Fruit fly (Drosophila melanogaster) whole organism, embryonic: ENCODE data around the gene CG14017.

Experiments
- Aef1 ChIP-seq: fragments of 200-800 bp; sonication (Bioruptor generic); IDR thresholded peaks from 3 replicates; pipeline ENCODE4 v1.3.6; 2022; ENCODE audit warnings: missing biosample characterization, missing genetic modification characterization
- Blimp-1 ChIP-seq: fragments of 200-800 bp; sonication (Bioruptor generic); optimal IDR thresholded peaks from 3 replicates; lab custom pipeline; 2018; ENCODE audit warnings: missing biosample characterization, missing genetic modification characterization, mild to moderate bottlenecking, moderate library complexity, missing genetic modification reagents
- CG10431 ChIP-seq: fragments of 200-800 bp; sonication (Bioruptor generic); optimal IDR thresholded peaks from 3 replicates; lab custom pipeline; 2018; ENCODE audit warnings: missing biosample characterization, mild to moderate bottlenecking, missing genetic modification characterization
- CG10543 ChIP-seq: fragments of 200-800 bp; sonication (Bioruptor generic); optimal IDR thresholded peaks from 3 replicates; lab custom pipeline; 2017; ENCODE audit warnings: missing biosample characterization, mild to moderate bottlenecking, missing genetic modification characterization, moderate library complexity
- CG10654 ChIP-seq: fragments of 200-800 bp; sonication (Bioruptor generic); optimal IDR thresholded peaks from 2 replicates; lab custom pipeline; 2016; ENCODE audit warnings: missing biosample characterization, missing genetic modification characterization
- CG12071 ChIP-seq: fragments of 200-800 bp; sonication (Bioruptor generic); optimal IDR thresholded peaks from 3 replicates; lab custom pipeline; 2018; ENCODE audit warnings: missing biosample characterization, mild to moderate bottlenecking, missing genetic modification characterization
- CG12155 ChIP-seq: fragments of 200-800 bp; sonication (Bioruptor generic); optimal IDR thresholded peaks from 3 replicates; lab custom pipeline; 2016; ENCODE audit warnings: missing biosample characterization, missing genetic modification characterization
- CG12236 ChIP-seq: fragments of 200-800 bp; sonication (Bioruptor generic); optimal IDR thresholded peaks from 2 replicates; lab custom pipeline; 2016; ENCODE audit warnings: missing biosample characterization, missing genetic modification characterization
- CG12299 ChIP-seq: fragments of 200-800 bp; sonication (Bioruptor generic); optimal IDR thresholded peaks from 2 replicates; lab custom pipeline; 2018; ENCODE audit warnings: missing biosample characterization, mild to moderate bottlenecking, missing genetic modification characterization
- CG14860 ChIP-seq: fragments of 200-800 bp; sonication (Bioruptor generic); IDR thresholded peaks from 3 replicates; pipeline ENCODE4 v1.3.6; 2022; ENCODE audit warnings: missing biosample characterization, missing genetic modification characterization; ENCODE audit not compliant: partially characterized antibody
- CG15073 ChIP-seq: fragments of 200-800 bp; sonication (Bioruptor generic); optimal IDR thresholded peaks from 2 replicates; lab custom pipeline; 2016; ENCODE audit warnings: missing biosample characterization, missing genetic modification characterization
- CG1603 ChIP-seq: fragments of 200-800 bp; sonication (Bioruptor generic); optimal IDR thresholded peaks from 2 replicates; lab custom pipeline; 2019; ENCODE audit warnings: missing biosample characterization, mild to moderate bottlenecking, missing genetic modification characterization, moderate library complexity
- CG17359 ChIP-seq: fragments of 200-800 bp; sonication (Bioruptor generic); optimal IDR thresholded peaks from 3 replicates; lab custom pipeline; 2018; ENCODE audit warnings: missing biosample characterization, mild to moderate bottlenecking, missing genetic modification characterization, moderate library complexity
- CG18476 ChIP-seq: fragments of 200-800 bp; sonication (Bioruptor generic); optimal IDR thresholded peaks from 2 replicates; lab custom pipeline; 2016; ENCODE audit warnings: missing biosample characterization, mild to moderate bottlenecking, missing genetic modification characterization
- CG18619 ChIP-seq: fragments of 200-800 bp; sonication (Bioruptor generic); optimal IDR thresholded peaks from 3 replicates; lab custom pipeline; 2017; ENCODE audit warnings: missing biosample characterization, mild to moderate bottlenecking, missing genetic modification characterization
- CG3065 ChIP-seq: fragments of 200-800 bp; sonication (Bioruptor generic); optimal IDR thresholded peaks from 2 replicates; lab custom pipeline; 2016; ENCODE audit warnings: missing biosample characterization, missing genetic modification characterization
- CG33213 ChIP-seq: fragments of 200-800 bp; sonication (Bioruptor generic); optimal IDR thresholded peaks from 3 replicates; lab custom pipeline; 2016; ENCODE audit warnings: missing biosample characterization, missing genetic modification characterization
- CG4282 ChIP-seq: fragments of 200-800 bp; sonication (Bioruptor generic); optimal IDR thresholded peaks from 2 replicates; lab custom pipeline; 2016; ENCODE audit warnings: missing biosample characterization, missing genetic modification characterization
- CG6791 ChIP-seq: fragments of 200-800 bp; sonication (Bioruptor generic); IDR thresholded peaks from 3 replicates; pipeline ENCODE4 v1.3.6; 2022; ENCODE audit warnings: missing biosample characterization, missing genetic modification characterization; ENCODE audit not compliant: partially characterized antibody
- CG8290 ChIP-seq, 3 experiments: fragments of 200-800 bp; sonication (Bioruptor generic); optimal IDR thresholded peaks; 2 replicates each; lab custom pipeline; 2016 to 2019; ENCODE audit warnings: missing biosample characterization in 3 of 3, missing genetic modification characterization in 3 of 3, mild to moderate bottlenecking in 2 of 3, moderate library complexity in 1 of 3
- CG9727 ChIP-seq: fragments of 200-800 bp; sonication (Bioruptor generic); optimal IDR thresholded peaks from 3 replicates; lab custom pipeline; 2017; ENCODE audit warnings: missing biosample characterization, mild to moderate bottlenecking, missing genetic modification characterization
- CrebB ChIP-seq: fragments of 200-800 bp; sonication (Bioruptor generic); optimal IDR thresholded peaks from 3 replicates; lab custom pipeline; 2018; ENCODE audit warnings: missing biosample characterization, mild to moderate bottlenecking, missing genetic modification characterization
- Dad ChIP-seq: fragments of 200-800 bp; sonication (Bioruptor generic); optimal IDR thresholded peaks from 3 replicates; lab custom pipeline; 2016; ENCODE audit warnings: missing biosample characterization, missing genetic modification characterization
- Dll ChIP-seq: fragments of 200-800 bp; sonication (Bioruptor generic); IDR thresholded peaks from 4 replicates; pipeline ENCODE4 v1.3.6; 2022; ENCODE audit warnings: missing biosample characterization, missing genetic modification characterization; ENCODE audit not compliant: partially characterized antibody
- Fer3 ChIP-seq: fragments of 200-800 bp; sonication (Bioruptor generic); optimal IDR thresholded peaks from 2 replicates; lab custom pipeline; 2018; ENCODE audit warnings: missing biosample characterization, mild to moderate bottlenecking, missing genetic modification characterization, moderate library complexity
- H15 ChIP-seq: fragments of 200-800 bp; sonication (Bioruptor generic); IDR thresholded peaks from 3 replicates; pipeline ENCODE4 v1.3.6; 2022; ENCODE audit warnings: missing biosample characterization, missing genetic modification characterization
- Hmx ChIP-seq: fragments of 200-800 bp; sonication (Bioruptor generic); optimal IDR thresholded peaks from 2 replicates; lab custom pipeline; 2016; ENCODE audit warnings: missing biosample characterization, missing genetic modification characterization
- Lim3 ChIP-seq: fragments of 200-800 bp; sonication (Bioruptor generic); IDR thresholded peaks from 2 replicates; pipeline ENCODE4 v1.3.6; 2022; ENCODE audit warnings: missing biosample characterization, missing genetic modification characterization
- MESR4 ChIP-seq: fragments of 200-800 bp; sonication (Bioruptor generic); optimal IDR thresholded peaks from 2 replicates; lab custom pipeline; 2018; ENCODE audit warnings: missing biosample characterization, mild to moderate bottlenecking, missing genetic modification characterization, moderate library complexity
- Pdp1 ChIP-seq, 2 experiments: fragments of 200-800 bp; sonication (Bioruptor generic); optimal IDR thresholded peaks; 3 replicates each; lab custom pipeline; 2016; ENCODE audit warnings: missing biosample characterization in 2 of 2, missing genetic modification characterization in 2 of 2, mild to moderate bottlenecking in 1 of 2, moderate library complexity in 1 of 2
- Sin3A ChIP-seq: fragments of >200 bp; optimal IDR thresholded peaks from 2 replicates; lab custom pipeline; 2018
- abd-A ChIP-seq: fragments of 200-800 bp; sonication (Bioruptor generic); optimal IDR thresholded peaks from 3 replicates; lab custom pipeline; 2019; ENCODE audit warnings: missing biosample characterization, mild to moderate bottlenecking, missing genetic modification characterization, moderate library complexity
- cas ChIP-seq: fragments of 200-800 bp; sonication (Bioruptor generic); IDR thresholded peaks from 2 replicates; pipeline ENCODE4 v1.3.6; 2022; ENCODE audit warnings: missing biosample characterization, missing genetic modification characterization
- corto ChIP-seq: fragments of 200-800 bp; sonication (Bioruptor generic); optimal IDR thresholded peaks from 2 replicates; lab custom pipeline; 2016; ENCODE audit warnings: missing biosample characterization, mild to moderate bottlenecking, missing genetic modification characterization, moderate library complexity
- crol ChIP-seq: fragments of 200-800 bp; sonication (Bioruptor generic); IDR thresholded peaks from 2 replicates; pipeline ENCODE4 v1.3.6; 2022; ENCODE audit warnings: missing biosample characterization, missing genetic modification characterization
- disco-r ChIP-seq: fragments of 200-800 bp; sonication (Bioruptor generic); optimal IDR thresholded peaks from 2 replicates; lab custom pipeline; 2016; ENCODE audit warnings: missing biosample characterization, missing genetic modification characterization
- dmrt99B ChIP-seq: fragments of 200-800 bp; sonication (Bioruptor generic); optimal IDR thresholded peaks from 2 replicates; lab custom pipeline; 2018; ENCODE audit warnings: missing biosample characterization, mild to moderate bottlenecking, missing genetic modification characterization, moderate library complexity
- exex ChIP-seq: fragments of 200-800 bp; sonication (Bioruptor generic); optimal IDR thresholded peaks from 4 replicates; lab custom pipeline; 2018; ENCODE audit warnings: missing biosample characterization, mild to moderate bottlenecking, missing genetic modification characterization, moderate library complexity
- fru ChIP-seq: fragments of >200 bp; optimal IDR thresholded peaks from 2 replicates; lab custom pipeline; 2017
- ken ChIP-seq: fragments of 200-800 bp; sonication (Bioruptor generic); IDR thresholded peaks from 3 replicates; pipeline ENCODE4 v1.3.6; 2022; ENCODE audit warnings: missing biosample characterization, missing genetic modification characterization
- pum ChIP-seq: fragments of 200-800 bp; sonication (Bioruptor generic); optimal IDR thresholded peaks from 2 replicates; lab custom pipeline; 2016; ENCODE audit warnings: missing biosample characterization, missing genetic modification characterization
- schlank ChIP-seq: fragments of 200-800 bp; sonication (Bioruptor generic); optimal IDR thresholded peaks from 2 replicates; lab custom pipeline; 2018; ENCODE audit warnings: missing biosample characterization, mild to moderate bottlenecking, missing genetic modification characterization
- sd ChIP-seq: fragments of 200-800 bp; sonication (Bioruptor generic); optimal IDR thresholded peaks from 3 replicates; lab custom pipeline; 2018; ENCODE audit warnings: missing biosample characterization, mild to moderate bottlenecking, missing genetic modification characterization, moderate library complexity
- slbo ChIP-seq: fragments of 200-800 bp; sonication (Bioruptor generic); IDR thresholded peaks from 2 replicates; pipeline ENCODE4 v1.3.6; 2022; ENCODE audit warnings: missing biosample characterization, missing genetic modification characterization
- sug ChIP-seq: fragments of 200-800 bp; optimal IDR thresholded peaks from 2 replicates; lab custom pipeline; 2019; ENCODE audit warnings: missing biosample characterization, mild to moderate bottlenecking, missing genetic modification characterization, moderate library complexity
- trh ChIP-seq: fragments of 200-800 bp; sonication (Bioruptor generic); optimal IDR thresholded peaks from 2 replicates; lab custom pipeline; 2016; ENCODE audit warnings: missing biosample characterization, missing genetic modification characterization
- vvl ChIP-seq: fragments of 200-800 bp; sonication (Bioruptor generic); IDR thresholded peaks from 2 replicates; pipeline ENCODE4 v1.3.6; 2022; ENCODE audit warnings: missing biosample characterization, missing genetic modification characterization
- z ChIP-seq: fragments of 200-800 bp; sonication (Bioruptor generic); IDR thresholded peaks from 3 replicates; pipeline ENCODE4 v1.3.6; 2022; ENCODE audit warnings: missing biosample characterization, missing genetic modification characterization

Gene CG14017

dm6 chr2L:5542944-5543515, 10.7 kb upstream of the CG14017 start (continued):
- no peak for TF ChIP-seq CG15073 (GFP tag; lab: Kevin White, UChicago)
- no peak; the same call in 2 of the 3 replicates for TF ChIP-seq Aef1 (GFP tag; lab: Robert Waterston, UW)
- peak; percentile 75 for TF ChIP-seq Blimp-1 (GFP tag; lab: Kevin White, UChicago)
- peak; percentile 44 for TF ChIP-seq CG17359 (tag; lab: Kevin White, UChicago)
- TF ChIP-seq CG18619, result peak; percentile 31
- peak; percentile 34 for TF ChIP-seq pum (GFP tag; lab: Kevin White, UChicago)
- peak; percentile 53 for TF ChIP-seq CG9727
- no peak for TF ChIP-seq corto (GFP tag; lab: Kevin White, UChicago)
- TF ChIP-seq fru (lab: Kevin White, UChicago), result no peak
- TF ChIP-seq dmrt99B, result no peak
- peak; percentile 37 for TF ChIP-seq Fer3 (tag; lab: Kevin White, UChicago)
- TF ChIP-seq Dad (GFP tag; lab: Kevin White, UChicago), result peak; percentile 27
- TF ChIP-seq CrebB, result peak; percentile 36
- TF ChIP-seq MESR4 (GFP tag; lab: Kevin White, UChicago), result peak; percentile 15
- no peak for TF ChIP-seq Lim3 (GFP tag; lab: Robert Waterston, UW)
- no peak for TF ChIP-seq trh
- peak; percentile 32 for TF ChIP-seq CG12071 (GFP tag; lab: Kevin White, UChicago)
- TF ChIP-seq CG6791 (GFP tag; lab: Robert Waterston, UW), result peak; percentile 38; the same call in 1 of the 3 replicates
- TF ChIP-seq CG8290 (GFP tag; optimal IDR thresholded peaks at IDR 0.05; lab: Kevin White, UChicago), result no peak
- TF ChIP-seq CG8290 (tag; optimal IDR thresholded peaks at IDR 0.05; lab: Kevin White, UChicago), result no peak
- TF ChIP-seq H15 (GFP tag; lab: Robert Waterston, UW), result peak; percentile 49; the same call in 1 of the 3 replicates
- TF ChIP-seq abd-A (tag; lab: Kevin White, UChicago), result no peak
- TF ChIP-seq CG1603 (tag; lab: Kevin White, UChicago), result peak; percentile 63
- peak; percentile 79 for TF ChIP-seq vvl (GFP tag; lab: Robert Waterston, UW)
- TF ChIP-seq CG18476 (GFP tag; lab: Kevin White, UChicago), result no peak
- 0 out of 4 replicates have a peak, but pooled peaks have one; percentile 9 for TF ChIP-seq Dll
- peak; percentile 45 for TF ChIP-seq CG10543
- TF ChIP-seq sug (tag; lab: Kevin White, UChicago), result peak; percentile 26
- TF ChIP-seq CG12155 (GFP tag; lab: Kevin White, UChicago), result peak; percentile 29
- no peak; the same call in 2 of the 3 replicates for TF ChIP-seq ken (GFP tag; lab: Robert Waterston, UW)
- no peak for TF ChIP-seq CG14860 (GFP tag; lab: Robert Waterston, UW)
- no peak for TF ChIP-seq CG10431 (GFP tag; lab: Kevin White, UChicago)
- peak; percentile 71 for TF ChIP-seq slbo (GFP tag; lab: Robert Waterston, UW)
- no peak for TF ChIP-seq CG12236 (GFP tag; lab: Kevin White, UChicago)
- TF ChIP-seq crol, result peak; percentile 95
- peak; percentile 21 for TF ChIP-seq exex (tag; lab: Kevin White, UChicago)
- no peak for TF ChIP-seq CG3065
- TF ChIP-seq sd (tag; lab: Kevin White, UChicago), result peak; percentile 99
- peak; percentile 36; the same call in 1 of the 2 replicates for TF ChIP-seq cas (GFP tag; lab: Robert Waterston, UW)
- no peak for TF ChIP-seq CG12299 (tag; lab: Kevin White, UChicago)
- TF ChIP-seq Sin3A, result no peak
- peak; percentile 38 to 64 for TF ChIP-seq Pdp1 (GFP tag; optimal IDR thresholded peaks at IDR 0.05; lab: Kevin White, UChicago)
- no peak for TF ChIP-seq CG4282 (GFP tag; lab: Kevin White, UChicago)
- TF ChIP-seq schlank (tag; lab: Kevin White, UChicago), result peak; percentile 14
- no peak for TF ChIP-seq CG10654
- peak; percentile 99 for TF ChIP-seq z (GFP tag; lab: Robert Waterston, UW)
- TF ChIP-seq Hmx (GFP tag; lab: Kevin White, UChicago), result no peak
- TF ChIP-seq disco-r (GFP tag; lab: Kevin White, UChicago), result no peak
- TF ChIP-seq CG33213, result no peak
